Worm (Caenorhabditis elegans) whole organism, L3 larva: ENCODE data around the gene B0302.2.

Experiments
- ZK546.5 ChIP-seq: sonication (generic microtip); optimal IDR thresholded peaks from 2 replicates; lab custom pipeline; 2017; ENCODE audit warnings: missing biosample characterization, missing genetic modification characterization
- ama-1 ChIP-seq: fragments of 150-350 bp; optimal IDR thresholded peaks from 2 replicates; lab custom pipeline; 2018
- ceh-16 ChIP-seq: sonication (generic microtip); optimal IDR thresholded peaks from 2 replicates; lab custom pipeline; 2017; ENCODE audit warnings: missing biosample characterization, missing genetic modification characterization
- ceh-28 ChIP-seq: fragments of 150-350 bp; optimal IDR thresholded peaks from 2 replicates; lab custom pipeline; 2014; ENCODE audit warnings: missing biosample characterization, missing genetic modification reagents, missing genetic modification characterization
- ceh-82 ChIP-seq: fragments of 150-350 bp; optimal IDR thresholded peaks from 2 replicates; lab custom pipeline; 2014; ENCODE audit warnings: missing biosample characterization, missing genetic modification characterization
- egl-27 ChIP-seq: sonication (generic microtip); optimal IDR thresholded peaks from 4 replicates; lab custom pipeline; 2017; ENCODE audit warnings: missing biosample characterization, missing genetic modification reagents, missing genetic modification characterization
- egl-5 ChIP-seq: fragments of 150-350 bp; optimal IDR thresholded peaks from 2 replicates; lab custom pipeline; 2017; ENCODE audit warnings: missing biosample characterization, missing genetic modification reagents, missing genetic modification characterization, inconsistent platforms
- elt-2 ChIP-seq: sonication (generic microtip); optimal IDR thresholded peaks from 2 replicates; lab custom pipeline; 2016; ENCODE audit warnings: missing genetic modification reagents, mild to moderate bottlenecking, missing genetic modification characterization, missing compliant biosample characterization
- elt-3 ChIP-seq, 3 experiments: fragments of 150-350 bp in 1 of 3; sonication (generic microtip) in 2 of 3; optimal IDR thresholded peaks; 2 replicates in 2 of 3; 4 replicates in 1 of 3; lab custom pipeline; 2014 to 2017; ENCODE audit warnings: missing biosample characterization in 3 of 3, missing genetic modification characterization in 3 of 3
- fkh-2 ChIP-seq: fragments of 150-350 bp; optimal IDR thresholded peaks from 2 replicates; lab custom pipeline; 2014; ENCODE audit warnings: missing biosample characterization, missing genetic modification reagents, missing genetic modification characterization
- fos-1 ChIP-seq: fragments of 150-350 bp; optimal IDR thresholded peaks from 2 replicates; lab custom pipeline; 2014; ENCODE audit warnings: missing biosample characterization, missing genetic modification characterization
- jun-1 ChIP-seq: fragments of 150-350 bp; optimal IDR thresholded peaks from 2 replicates; lab custom pipeline; 2014; ENCODE audit warnings: missing biosample characterization, missing genetic modification reagents, missing genetic modification characterization
- lsy-12 ChIP-seq: sonication (generic microtip); optimal IDR thresholded peaks from 2 replicates; lab custom pipeline; 2016; ENCODE audit warnings: mild to moderate bottlenecking, missing genetic modification characterization, missing compliant biosample characterization
- mml-1 ChIP-seq: fragments of 150-350 bp; sonication (generic microtip); optimal IDR thresholded peaks from 3 replicates; lab custom pipeline; 2014; ENCODE audit warnings: missing biosample characterization, missing genetic modification characterization
- nfya-1 ChIP-seq: sonication (generic microtip); optimal IDR thresholded peaks from 2 replicates; lab custom pipeline; 2017; ENCODE audit warnings: missing genetic modification characterization, mild to moderate bottlenecking, missing compliant biosample characterization, antibody characterized with exemption, moderate library complexity; ENCODE audit not compliant: insufficient read depth
- nhr-11 ChIP-seq: fragments of 150-350 bp; optimal IDR thresholded peaks from 2 replicates; lab custom pipeline; 2014; ENCODE audit warnings: missing biosample characterization, missing genetic modification characterization
- nhr-12 ChIP-seq: fragments of 150-350 bp; optimal IDR thresholded peaks from 2 replicates; lab custom pipeline; 2014; ENCODE audit warnings: missing biosample characterization, missing genetic modification characterization
- nhr-23 ChIP-seq: fragments of 150-350 bp; optimal IDR thresholded peaks from 2 replicates; lab custom pipeline; 2014; ENCODE audit warnings: missing biosample characterization, missing genetic modification reagents, missing genetic modification characterization
- nhr-237 ChIP-seq: fragments of 150-350 bp; optimal IDR thresholded peaks from 2 replicates; lab custom pipeline; 2014; ENCODE audit warnings: missing biosample characterization, missing genetic modification characterization
- nhr-25 ChIP-seq: sonication (generic microtip); optimal IDR thresholded peaks from 2 replicates; lab custom pipeline; 2017; ENCODE audit warnings: missing biosample characterization, missing genetic modification characterization
- nhr-28 ChIP-seq: fragments of 150-350 bp; optimal IDR thresholded peaks from 2 replicates; lab custom pipeline; 2014; ENCODE audit warnings: missing biosample characterization, missing genetic modification characterization
- nhr-43 ChIP-seq: sonication (generic microtip); optimal IDR thresholded peaks from 2 replicates; lab custom pipeline; 2016; ENCODE audit warnings: mild to moderate bottlenecking, missing genetic modification characterization, missing compliant biosample characterization; ENCODE audit not compliant: poor library complexity, severe bottlenecking
- nhr-67 ChIP-seq: fragments of 150-350 bp; optimal IDR thresholded peaks from 2 replicates; lab custom pipeline; 2014; ENCODE audit warnings: missing biosample characterization, missing genetic modification characterization
- nhr-76 ChIP-seq: fragments of 150-350 bp; sonication (generic microtip); optimal IDR thresholded peaks from 5 replicates; lab custom pipeline; 2014; ENCODE audit warnings: missing biosample characterization, missing genetic modification characterization
- nhr-77 ChIP-seq: fragments of 150-350 bp; optimal IDR thresholded peaks from 2 replicates; lab custom pipeline; 2014; ENCODE audit warnings: missing biosample characterization, missing genetic modification characterization
- pha-4 ChIP-seq: fragments of 150-350 bp; optimal IDR thresholded peaks from 2 replicates; lab custom pipeline; 2014; ENCODE audit warnings: missing biosample characterization, missing genetic modification reagents, missing genetic modification characterization
- pqm-1 ChIP-seq: fragments of 150-350 bp; optimal IDR thresholded peaks from 2 replicates; lab custom pipeline; 2017; ENCODE audit warnings: missing biosample characterization, missing genetic modification characterization, inconsistent platforms
- sea-2 ChIP-seq: fragments of 150-350 bp; sonication (generic microtip); optimal IDR thresholded peaks from 4 replicates; lab custom pipeline; 2014; ENCODE audit warnings: missing biosample characterization, missing genetic modification reagents, missing genetic modification characterization
- skn-1 ChIP-seq: fragments of 150-350 bp; optimal IDR thresholded peaks from 2 replicates; lab custom pipeline; 2014; ENCODE audit warnings: missing biosample characterization, missing genetic modification characterization
- snpc-4 ChIP-seq: fragments of 150-350 bp; optimal IDR thresholded peaks from 2 replicates; lab custom pipeline; 2014; ENCODE audit warnings: missing biosample characterization, missing genetic modification characterization
- tbx-2 ChIP-seq: sonication (generic microtip); optimal IDR thresholded peaks from 2 replicates; lab custom pipeline; 2016; ENCODE audit warnings: mild to moderate bottlenecking, missing genetic modification characterization, missing compliant biosample characterization
- unc-39 ChIP-seq: sonication (generic microtip); optimal IDR thresholded peaks from 4 replicates; lab custom pipeline; 2017; ENCODE audit warnings: missing biosample characterization, missing genetic modification characterization
- zag-1 ChIP-seq: fragments of 150-350 bp; optimal IDR thresholded peaks from 2 replicates; lab custom pipeline; 2014; ENCODE audit warnings: missing biosample characterization, missing genetic modification characterization
- ztf-11 ChIP-seq: fragments of 150-350 bp; optimal IDR thresholded peaks from 2 replicates; lab custom pipeline; 2014; ENCODE audit warnings: missing biosample characterization, missing genetic modification characterization
- ztf-4 ChIP-seq: fragments of 150-350 bp; optimal IDR thresholded peaks from 2 replicates; lab custom pipeline; 2014; ENCODE audit warnings: missing biosample characterization, missing genetic modification characterization

Gene B0302.2

DNA sequence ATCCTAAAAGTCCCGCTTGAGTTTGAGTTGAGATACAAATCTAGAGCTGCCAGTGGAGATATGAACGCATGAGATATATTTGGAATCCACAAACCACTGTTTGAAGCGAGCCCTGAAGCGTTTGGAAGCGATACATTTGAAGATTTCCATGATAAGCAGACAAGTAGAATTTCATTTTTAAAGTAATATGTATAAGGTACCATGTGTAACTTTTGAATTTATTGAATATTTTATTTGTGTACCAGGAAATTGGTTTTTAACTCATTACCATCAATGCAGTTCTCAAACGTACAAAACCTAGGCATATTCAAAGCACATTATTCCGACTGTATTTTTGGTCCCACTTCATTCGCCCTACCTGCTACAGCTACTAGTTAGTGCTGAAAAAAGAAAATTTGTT, at the start of gene B0302.2:
B0302.2 (plus strand) TSS at position 301 of the 400 bp plus-strand sequence.
- TF ChIP-seq ZK546.5 (tag; lab: Kevin White, UChicago) = no peak
- no peak for TF ChIP-seq nhr-67 (tag; lab: Kevin White, UChicago)
- TF ChIP-seq nhr-76 (tag; lab: Kevin White, UChicago) = no peak
- TF ChIP-seq nhr-237 (tag; lab: Kevin White, UChicago) = no peak
- TF ChIP-seq nhr-11 (tag; lab: Kevin White, UChicago) = no peak
- TF ChIP-seq elt-3 (tag; optimal IDR thresholded peaks at IDR 0.05; lab: Kevin White, UChicago) = no peak
- no peak for TF ChIP-seq nhr-12 (tag; lab: Kevin White, UChicago)
- no peak for TF ChIP-seq unc-39
- TF ChIP-seq ceh-28 (tag; lab: Kevin White, UChicago) = no peak
- TF ChIP-seq ama-1 (lab: Kevin White, UChicago) = no peak
- TF ChIP-seq snpc-4 (tag; lab: Kevin White, UChicago) = no peak
- TF ChIP-seq mml-1 (tag; lab: Kevin White, UChicago) = no peak
- TF ChIP-seq egl-27 (tag; lab: Kevin White, UChicago) = no peak
- TF ChIP-seq ceh-16 (tag; lab: Kevin White, UChicago) = no peak
- TF ChIP-seq tbx-2 (tag; lab: Kevin White, UChicago) = no peak
- TF ChIP-seq zag-1 (tag; lab: Kevin White, UChicago) = no peak

- TF ChIP-seq ceh-82 (tag; lab: Kevin White, UChicago) (no peak), sea-2 (GFP tag; lab: Kevin White, UChicago) (no peak), nhr-77 (tag; lab: Kevin White, UChicago) (no peak), lsy-12 (tag; lab: Kevin White, UChicago) (no peak), nhr-11 (tag; lab: Kevin White, UChicago) (no peak), fkh-2 (tag; lab: Kevin White, UChicago) (no peak), nhr-76 (tag; lab: Kevin White, UChicago) (no peak), pha-4 (no peak), elt-2 (tag; lab: Kevin White, UChicago) (no peak), nhr-25 (tag; lab: Kevin White, UChicago) (no peak), nhr-28 (tag; lab: Kevin White, UChicago) (no peak)
- TF ChIP-seq, all 47 proteins: peak for 0
Measured at ce11 chrX:17134427-17134826, 43.9 kb upstream of the B0302.2 start, which contains the start of gene K09E3.7. Gene K09E3.7 (minus strand): TSS chrX:17134527.

- TF ChIP-seq pha-4 (peak; percentile 38), pqm-1 (tag; lab: Kevin White, UChicago) (peak; percentile 40), ztf-11 (tag; lab: Kevin White, UChicago) (no peak), jun-1 (tag; lab: Kevin White, UChicago) (peak; percentile 13), ama-1 (lab: Kevin White, UChicago) (peak; percentile 74), tbx-2 (tag; lab: Kevin White, UChicago) (no peak), elt-2 (tag; lab: Kevin White, UChicago) (peak; percentile 78)
- TF ChIP-seq, all 47 proteins: peak for 5
Measured at ce11 chrX:17135704-17136103, 42.6 kb upstream of the B0302.2 start.

DNA sequence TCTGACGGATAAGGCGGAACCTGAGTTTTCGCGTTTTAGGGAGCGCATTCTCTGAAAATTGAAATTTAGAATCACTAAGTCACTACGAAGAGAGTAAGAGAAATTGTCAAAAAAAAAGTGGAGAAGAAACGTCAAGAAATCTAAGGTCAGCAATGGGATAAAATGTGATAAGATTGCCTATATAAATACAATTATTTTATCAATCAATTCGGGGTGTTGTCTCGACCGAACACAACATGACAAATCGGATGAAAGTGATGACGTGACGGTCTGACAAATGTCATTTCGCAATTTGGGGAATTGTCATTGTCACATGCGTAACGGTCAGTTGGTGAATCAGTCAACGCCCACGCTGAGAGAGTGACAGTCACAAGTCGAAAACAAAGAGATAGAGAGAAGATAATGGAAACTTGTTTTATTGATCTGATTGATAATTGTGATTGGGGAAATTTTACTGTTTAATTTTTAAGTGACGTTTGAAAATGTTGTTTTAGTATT, 40.2 kb upstream of the B0302.2 start, which contains the start of gene cnp-3:
cnp-3 (minus strand) TSS at position 51 of the 498 bp plus-strand sequence.
- TF ChIP-seq ceh-28 (tag; lab: Kevin White, UChicago) (no peak), egl-5 (tag; lab: Kevin White, UChicago) (no peak), fos-1 (tag; lab: Kevin White, UChicago) (peak; percentile 63), skn-1 (tag; lab: Kevin White, UChicago) (peak; percentile 75), nhr-76 (tag; lab: Kevin White, UChicago) (no peak), nhr-25 (tag; lab: Kevin White, UChicago) (peak; percentile 77), nhr-11 (tag; lab: Kevin White, UChicago) (no peak), unc-39 (no peak), pqm-1 (tag; lab: Kevin White, UChicago) (peak; percentile 56), tbx-2 (tag; lab: Kevin White, UChicago) (peak; percentile 4), nhr-23 (peak; percentile 77), sea-2 (GFP tag; lab: Kevin White, UChicago) (no peak), ztf-4 (tag; lab: Kevin White, UChicago) (no peak), elt-3 (tag; optimal IDR thresholded peaks at IDR 0.05; lab: Kevin White, UChicago) (peak in 2 of 3 experiments; percentile 21 to 63), elt-2 (tag; lab: Kevin White, UChicago) (peak; percentile 24), nhr-43 (peak; percentile 80), nfya-1 (tag; lab: Kevin White, UChicago) (peak; percentile 16), ceh-16 (tag; lab: Kevin White, UChicago) (no peak)
